Worm (Caenorhabditis elegans) whole organism, early embryonic: ENCODE results near the gene ztf-14.

Experiments used
- B0310.2 ChIP-seq: sonication (generic microtip); optimal IDR thresholded peaks from 2 replicates; lab custom pipeline; 2016; ENCODE audit warnings: mild to moderate bottlenecking, missing genetic modification characterization, missing compliant biosample characterization
- ceh-36 ChIP-seq: sonication (generic microtip); optimal IDR thresholded peaks from 2 replicates; lab custom pipeline; 2016; ENCODE audit warnings: missing genetic modification characterization, inconsistent platforms, missing compliant biosample characterization
- tbx-37 ChIP-seq: fragments of 200-800 bp; sonication (Bioruptor generic); conservative IDR thresholded peaks from 2 replicates; pipeline ENCODE4 v1.3.6; 2022; ENCODE audit warnings: missing genetic modification reagents, missing genetic modification characterization, missing compliant biosample characterization

Gene ztf-14

ce11 chrX:14545543-14545942, 49.7 kb downstream of the ztf-14 start, which contains the start of gene enri-2:
enri-2 (plus strand) TSS chrX:14545843.
- no peak for TF ChIP-seq ceh-36 (tag; lab: Kevin White, UChicago)
- TF ChIP-seq B0310.2 (tag; lab: Kevin White, UChicago): no peak
- no peak for TF ChIP-seq tbx-37 (GFP tag; lab: Robert Waterston, UW)
